Worm (Caenorhabditis elegans) whole organism, L3 larva: ENCODE measurements around the gene H18N23.2.
A peak's percentile ranks its signal among the peaks of the same experiment; 100 is the strongest.

Source experiments
- R02D3.7 ChIP-seq: fragments of 150-350 bp; optimal IDR thresholded peaks from 2 replicates; lab custom pipeline; 2014; ENCODE audit warnings: missing biosample characterization, missing genetic modification characterization
- ZK546.5 ChIP-seq: sonication (generic microtip); optimal IDR thresholded peaks from 2 replicates; lab custom pipeline; 2017; ENCODE audit warnings: missing biosample characterization, missing genetic modification characterization
- aly-2 ChIP-seq: fragments of 150-350 bp; optimal IDR thresholded peaks from 2 replicates; lab custom pipeline; 2014; ENCODE audit warnings: missing biosample characterization, missing genetic modification characterization
- ama-1 ChIP-seq: fragments of 150-350 bp; optimal IDR thresholded peaks from 2 replicates; lab custom pipeline; 2018
- ceh-16 ChIP-seq: sonication (generic microtip); optimal IDR thresholded peaks from 2 replicates; lab custom pipeline; 2017; ENCODE audit warnings: missing biosample characterization, missing genetic modification characterization
- ceh-28 ChIP-seq: fragments of 150-350 bp; optimal IDR thresholded peaks from 2 replicates; lab custom pipeline; 2014; ENCODE audit warnings: missing biosample characterization, missing genetic modification reagents, missing genetic modification characterization
- ceh-82 ChIP-seq: fragments of 150-350 bp; optimal IDR thresholded peaks from 2 replicates; lab custom pipeline; 2014; ENCODE audit warnings: missing biosample characterization, missing genetic modification characterization
- ceh-9 ChIP-seq: sonication (generic microtip); optimal IDR thresholded peaks from 2 replicates; lab custom pipeline; 2018; ENCODE audit warnings: missing biosample characterization, missing genetic modification characterization
- egl-27 ChIP-seq: sonication (generic microtip); optimal IDR thresholded peaks from 4 replicates; lab custom pipeline; 2017; ENCODE audit warnings: missing biosample characterization, missing genetic modification reagents, missing genetic modification characterization
- egl-5 ChIP-seq: fragments of 150-350 bp; optimal IDR thresholded peaks from 2 replicates; lab custom pipeline; 2017; ENCODE audit warnings: missing biosample characterization, missing genetic modification reagents, missing genetic modification characterization, inconsistent platforms
- elt-2 ChIP-seq: sonication (generic microtip); optimal IDR thresholded peaks from 2 replicates; lab custom pipeline; 2016; ENCODE audit warnings: missing genetic modification reagents, mild to moderate bottlenecking, missing genetic modification characterization, missing compliant biosample characterization
- elt-3 ChIP-seq, 3 experiments: fragments of 150-350 bp in 1 of 3; sonication (generic microtip) in 2 of 3; optimal IDR thresholded peaks; 2 replicates in 2 of 3; 4 replicates in 1 of 3; lab custom pipeline; 2014 to 2017; ENCODE audit warnings: missing biosample characterization in 3 of 3, missing genetic modification characterization in 3 of 3
- eor-1 ChIP-seq, 2 experiments: fragments of 150-350 bp; optimal IDR thresholded peaks; 2 replicates each; lab custom pipeline; 2014 to 2018; ENCODE audit warnings: missing biosample characterization in 2 of 2, missing genetic modification characterization in 2 of 2
- fkh-10 ChIP-seq: sonication (generic microtip); optimal IDR thresholded peaks from 2 replicates; lab custom pipeline; 2017; ENCODE audit warnings: missing biosample characterization, missing genetic modification reagents, missing genetic modification characterization
- fkh-2 ChIP-seq: fragments of 150-350 bp; optimal IDR thresholded peaks from 2 replicates; lab custom pipeline; 2014; ENCODE audit warnings: missing biosample characterization, missing genetic modification reagents, missing genetic modification characterization
- fos-1 ChIP-seq: fragments of 150-350 bp; optimal IDR thresholded peaks from 2 replicates; lab custom pipeline; 2014; ENCODE audit warnings: missing biosample characterization, missing genetic modification characterization
- hmg-11 ChIP-seq: sonication (generic microtip); optimal IDR thresholded peaks from 2 replicates; lab custom pipeline; 2016; ENCODE audit warnings: missing genetic modification characterization, missing compliant biosample characterization
- jun-1 ChIP-seq: fragments of 150-350 bp; optimal IDR thresholded peaks from 2 replicates; lab custom pipeline; 2014; ENCODE audit warnings: missing biosample characterization, missing genetic modification reagents, missing genetic modification characterization
- lin-15B ChIP-seq: fragments of 150-350 bp; optimal IDR thresholded peaks from 2 replicates; lab custom pipeline; 2014; ENCODE audit warnings: missing biosample characterization, missing genetic modification characterization
- lsy-12 ChIP-seq: sonication (generic microtip); optimal IDR thresholded peaks from 2 replicates; lab custom pipeline; 2016; ENCODE audit warnings: mild to moderate bottlenecking, missing genetic modification characterization, missing compliant biosample characterization
- mdl-1 ChIP-seq: fragments of 150-350 bp; optimal IDR thresholded peaks from 2 replicates; lab custom pipeline; 2014; ENCODE audit warnings: missing biosample characterization, missing genetic modification characterization
- mml-1 ChIP-seq: fragments of 150-350 bp; sonication (generic microtip); optimal IDR thresholded peaks from 3 replicates; lab custom pipeline; 2014; ENCODE audit warnings: missing biosample characterization, missing genetic modification characterization
- nfya-1 ChIP-seq: sonication (generic microtip); optimal IDR thresholded peaks from 2 replicates; lab custom pipeline; 2017; ENCODE audit warnings: missing genetic modification characterization, mild to moderate bottlenecking, missing compliant biosample characterization, antibody characterized with exemption, moderate library complexity; ENCODE audit not compliant: insufficient read depth
- nhr-12 ChIP-seq: fragments of 150-350 bp; optimal IDR thresholded peaks from 2 replicates; lab custom pipeline; 2014; ENCODE audit warnings: missing biosample characterization, missing genetic modification characterization
- nhr-23 ChIP-seq: fragments of 150-350 bp; optimal IDR thresholded peaks from 2 replicates; lab custom pipeline; 2014; ENCODE audit warnings: missing biosample characterization, missing genetic modification reagents, missing genetic modification characterization
- nhr-237 ChIP-seq: fragments of 150-350 bp; optimal IDR thresholded peaks from 2 replicates; lab custom pipeline; 2014; ENCODE audit warnings: missing biosample characterization, missing genetic modification characterization
- nhr-25 ChIP-seq: sonication (generic microtip); optimal IDR thresholded peaks from 2 replicates; lab custom pipeline; 2017; ENCODE audit warnings: missing biosample characterization, missing genetic modification characterization
- nhr-28 ChIP-seq: fragments of 150-350 bp; optimal IDR thresholded peaks from 2 replicates; lab custom pipeline; 2014; ENCODE audit warnings: missing biosample characterization, missing genetic modification characterization
- nhr-67 ChIP-seq: fragments of 150-350 bp; optimal IDR thresholded peaks from 2 replicates; lab custom pipeline; 2014; ENCODE audit warnings: missing biosample characterization, missing genetic modification characterization
- nhr-76 ChIP-seq: fragments of 150-350 bp; sonication (generic microtip); optimal IDR thresholded peaks from 5 replicates; lab custom pipeline; 2014; ENCODE audit warnings: missing biosample characterization, missing genetic modification characterization
- nhr-77 ChIP-seq: fragments of 150-350 bp; optimal IDR thresholded peaks from 2 replicates; lab custom pipeline; 2014; ENCODE audit warnings: missing biosample characterization, missing genetic modification characterization
- pha-4 ChIP-seq: fragments of 150-350 bp; optimal IDR thresholded peaks from 2 replicates; lab custom pipeline; 2014; ENCODE audit warnings: missing biosample characterization, missing genetic modification reagents, missing genetic modification characterization
- pqm-1 ChIP-seq: fragments of 150-350 bp; optimal IDR thresholded peaks from 2 replicates; lab custom pipeline; 2017; ENCODE audit warnings: missing biosample characterization, missing genetic modification characterization, inconsistent platforms
- sea-2 ChIP-seq: fragments of 150-350 bp; sonication (generic microtip); optimal IDR thresholded peaks from 4 replicates; lab custom pipeline; 2014; ENCODE audit warnings: missing biosample characterization, missing genetic modification reagents, missing genetic modification characterization
- skn-1 ChIP-seq: fragments of 150-350 bp; optimal IDR thresholded peaks from 2 replicates; lab custom pipeline; 2014; ENCODE audit warnings: missing biosample characterization, missing genetic modification characterization
- snpc-4 ChIP-seq: fragments of 150-350 bp; optimal IDR thresholded peaks from 2 replicates; lab custom pipeline; 2014; ENCODE audit warnings: missing biosample characterization, missing genetic modification characterization
- unc-39 ChIP-seq: sonication (generic microtip); optimal IDR thresholded peaks from 4 replicates; lab custom pipeline; 2017; ENCODE audit warnings: missing biosample characterization, missing genetic modification characterization
- unc-62 ChIP-seq: fragments of 150-350 bp; sonication (generic microtip); optimal IDR thresholded peaks from 4 replicates; lab custom pipeline; 2014; ENCODE audit warnings: missing biosample characterization, missing genetic modification reagents, missing genetic modification characterization
- zag-1 ChIP-seq: fragments of 150-350 bp; optimal IDR thresholded peaks from 2 replicates; lab custom pipeline; 2014; ENCODE audit warnings: missing biosample characterization, missing genetic modification characterization
- ztf-11 ChIP-seq: fragments of 150-350 bp; optimal IDR thresholded peaks from 2 replicates; lab custom pipeline; 2014; ENCODE audit warnings: missing biosample characterization, missing genetic modification characterization
- ztf-4 ChIP-seq: fragments of 150-350 bp; optimal IDR thresholded peaks from 2 replicates; lab custom pipeline; 2014; ENCODE audit warnings: missing biosample characterization, missing genetic modification characterization

Gene H18N23.2

ce11 chrX:17625729-17626128, 14.9 kb downstream of the H18N23.2 start:
- no peak for TF ChIP-seq ceh-16 (tag; lab: Kevin White, UChicago)
- no peak for TF ChIP-seq nhr-28
- no peak for TF ChIP-seq unc-39
- no peak for TF ChIP-seq ceh-28 (tag; lab: Kevin White, UChicago)
- no peak for TF ChIP-seq nhr-12 (tag; lab: Kevin White, UChicago)
- TF ChIP-seq R02D3.7 (tag; lab: Kevin White, UChicago), result no peak
- TF ChIP-seq ceh-9 (tag; lab: Kevin White, UChicago), result no peak
- no peak for TF ChIP-seq aly-2
- no peak for TF ChIP-seq egl-27 (tag; lab: Kevin White, UChicago)
- TF ChIP-seq, all 47 proteins: peak for 0

ce11 chrX:17625245-17625644, 15.4 kb downstream of the H18N23.2 start:
- TF ChIP-seq pha-4 (tag; lab: Kevin White, UChicago) (no peak), nhr-77 (tag; lab: Kevin White, UChicago) (no peak)

ce11 chrX:17614245-17614644, 26.4 kb downstream of the H18N23.2 start, which contains the start of gene ncs-7:
ncs-7 (plus strand) TSS chrX:17614545.
- no peak for TF ChIP-seq nhr-23 (tag; lab: Kevin White, UChicago)

- TF ChIP-seq ceh-28 (tag; lab: Kevin White, UChicago) (no peak), sea-2 (GFP tag; lab: Kevin White, UChicago) (no peak), ceh-9 (tag; lab: Kevin White, UChicago) (no peak), jun-1 (tag; lab: Kevin White, UChicago) (no peak), ama-1 (no peak)
Observed at ce11 chrX:17613024-17613423, 27.6 kb downstream of the H18N23.2 start.

ce11 chrX:17611180-17611579, 29.5 kb downstream of the H18N23.2 start:
- TF ChIP-seq nfya-1 (tag; lab: Kevin White, UChicago), result peak; percentile 23
- no peak for TF ChIP-seq mdl-1 (tag; lab: Kevin White, UChicago)

- TF ChIP-seq nhr-25 (tag; lab: Kevin White, UChicago), result no peak
- no peak for TF ChIP-seq mdl-1 (tag; lab: Kevin White, UChicago)
- TF ChIP-seq mml-1 (tag; lab: Kevin White, UChicago), result no peak
- no peak for TF ChIP-seq sea-2 (GFP tag; lab: Kevin White, UChicago)
- no peak for TF ChIP-seq jun-1 (tag; lab: Kevin White, UChicago)
- peak; percentile 41 for TF ChIP-seq nhr-23 (tag; lab: Kevin White, UChicago)
- TF ChIP-seq zag-1, result no peak
- peak; percentile 38 for TF ChIP-seq elt-2 (tag; lab: Kevin White, UChicago)
- TF ChIP-seq unc-62 (GFP tag; lab: Kevin White, UChicago), result no peak
- no peak for TF ChIP-seq ZK546.5
- no peak for TF ChIP-seq fos-1 (tag; lab: Kevin White, UChicago)
- TF ChIP-seq ceh-82 (tag; lab: Kevin White, UChicago), result no peak
- peak; percentile 71 for TF ChIP-seq nfya-1 (tag; lab: Kevin White, UChicago)
- TF ChIP-seq pqm-1 (tag; lab: Kevin White, UChicago), result peak; percentile 19
- peak; percentile 33 for TF ChIP-seq snpc-4 (tag; lab: Kevin White, UChicago)
- no peak for TF ChIP-seq fkh-2 (tag; lab: Kevin White, UChicago)
- TF ChIP-seq nhr-12 (tag; lab: Kevin White, UChicago), result no peak
- no peak for TF ChIP-seq ceh-16 (tag; lab: Kevin White, UChicago)
- TF ChIP-seq lsy-12 (tag; lab: Kevin White, UChicago), result no peak
- TF ChIP-seq aly-2, result no peak
- no peak for TF ChIP-seq ztf-4 (tag; lab: Kevin White, UChicago)
- no peak for TF ChIP-seq ztf-11
- no peak for TF ChIP-seq fkh-10 (GFP tag; lab: Kevin White, UChicago)
- peak; percentile 28 for TF ChIP-seq egl-5 (tag; lab: Kevin White, UChicago)
- no peak for TF ChIP-seq nhr-237 (tag; lab: Kevin White, UChicago)
- TF ChIP-seq nhr-76 (tag; lab: Kevin White, UChicago), result no peak
- no peak for TF ChIP-seq nhr-77 (tag; lab: Kevin White, UChicago)
- no peak for TF ChIP-seq eor-1 (tag; optimal IDR thresholded peaks at IDR 0.05; lab: Kevin White, UChicago)
- TF ChIP-seq nhr-67 (tag; lab: Kevin White, UChicago), result no peak
- no peak for TF ChIP-seq egl-27 (tag; lab: Kevin White, UChicago)
- no peak for TF ChIP-seq unc-39
- no peak for TF ChIP-seq R02D3.7 (tag; lab: Kevin White, UChicago)
- TF ChIP-seq skn-1 (tag; lab: Kevin White, UChicago), result no peak
- TF ChIP-seq hmg-11 (tag; lab: Kevin White, UChicago), result peak; percentile 85
- peak; percentile 45 for TF ChIP-seq ceh-28 (tag; lab: Kevin White, UChicago)
- peak; percentile 60 for TF ChIP-seq lin-15B (tag; lab: Kevin White, UChicago)
- TF ChIP-seq elt-3 (tag; optimal IDR thresholded peaks at IDR 0.05; lab: Kevin White, UChicago), result no peak
- TF ChIP-seq ceh-9 (tag; lab: Kevin White, UChicago), result no peak
Observed at ce11 chrX:17610406-17610981, 30.2 kb downstream of the H18N23.2 start.
